In genomic region chr2L:9490788-9491187, dm6 we compare ENCODE assay signal across 1 fruit fly cellular context.
TF ChIP-seq lines count a peak whose summit lies in the region.

No protein-coding gene starts in this region.

TF ChIP-seq in whole organism, embryonic, 481 proteins besides CTCF, POLR2A, EP300 and RAD21 (continued from another document and continues in another):
- TF ChIP-seq sim (GFP tag; IDR thresholded peaks at IDR 0.05; lab: Robert Waterston, UW) (peak; percentile 42; the same call in 1 of the 2 replicates), ab (GFP tag; optimal IDR thresholded peaks at IDR 0.05; lab: Kevin White, UChicago) (no peak), Ets97D (GFP tag; optimal IDR thresholded peaks at IDR 0.05; lab: Kevin White, UChicago) (peak; percentile 99), stwl (tag; optimal IDR thresholded peaks at IDR 0.05; lab: Kevin White, UChicago) (peak; percentile 25), CG12236 (GFP tag; optimal IDR thresholded peaks at IDR 0.05; lab: Kevin White, UChicago) (no peak), Dad (GFP tag; optimal IDR thresholded peaks at IDR 0.05; lab: Kevin White, UChicago) (peak; percentile 12), CG6765 (GFP tag; optimal IDR thresholded peaks at IDR 0.05; lab: Kevin White, UChicago) (peak; percentile 87), CG3065 (GFP tag; optimal IDR thresholded peaks at IDR 0.05; lab: Kevin White, UChicago) (no peak), CG13424 (tag; optimal IDR thresholded peaks at IDR 0.05; lab: Kevin White, UChicago) (no peak), ranshi (GFP tag; IDR thresholded peaks at IDR 0.05; lab: Robert Waterston, UW) (peak; percentile 55), Ptx1 (GFP tag; IDR thresholded peaks at IDR 0.05; lab: Robert Waterston, UW) (peak; percentile 40), CG8388 (GFP tag; optimal IDR thresholded peaks at IDR 0.05; lab: Kevin White, UChicago) (no peak), Sry-δ (GFP tag; optimal IDR thresholded peaks at IDR 0.05; lab: Kevin White, UChicago) (peak; percentile 25), gsb (GFP tag; IDR thresholded peaks at IDR 0.05; lab: Robert Waterston, UW) (0 out of 2 replicates have a peak, but pooled peaks have one; percentile 13), emc (GFP tag; optimal IDR thresholded peaks at IDR 0.05; lab: Kevin White, UChicago) (peak; percentile 14), caup (GFP tag; optimal IDR thresholded peaks at IDR 0.05; lab: Kevin White, UChicago; ENCODE audit: severe bottlenecking) (peak; percentile 77), CG12391 (tag; optimal IDR thresholded peaks at IDR 0.05; lab: Kevin White, UChicago) (no peak), Awh (GFP tag; IDR thresholded peaks at IDR 0.05; lab: Robert Waterston, UW) (peak; percentile 63; the same call in 1 of the 2 replicates), pan (optimal IDR thresholded peaks at IDR 0.05; lab: Kevin White, UChicago) (no peak), pan (GFP tag; optimal IDR thresholded peaks at IDR 0.05 in 1 of 2, IDR thresholded peaks at IDR 0.05 in 1 of 2) (peak in 1 of 2 experiments; percentile 77), CG17829 (tag; optimal IDR thresholded peaks at IDR 0.05; lab: Kevin White, UChicago) (peak; percentile 24), CG10543 (GFP tag; optimal IDR thresholded peaks at IDR 0.05; lab: Kevin White, UChicago) (no peak), CG14050 (GFP tag; IDR thresholded peaks at IDR 0.05; lab: Robert Waterston, UW) (peak; percentile 61), Dip2 (GFP tag; IDR thresholded peaks at IDR 0.05; lab: Robert Waterston, UW) (no peak), CG7556 (GFP tag; optimal IDR thresholded peaks at IDR 0.05; lab: Kevin White, UChicago) (no peak), CG18619 (GFP tag; optimal IDR thresholded peaks at IDR 0.05; lab: Kevin White, UChicago) (peak; percentile 28), cwo (GFP tag; optimal IDR thresholded peaks at IDR 0.05; lab: Kevin White, UChicago) (peak; percentile 40), CG3163 (GFP tag; optimal IDR thresholded peaks at IDR 0.05; lab: Kevin White, UChicago) (no peak), CG10274 (GFP tag; optimal IDR thresholded peaks at IDR 0.05; lab: Kevin White, UChicago) (peak; percentile 54), CG2712 (tag; optimal IDR thresholded peaks at IDR 0.05; lab: Kevin White, UChicago) (peak; percentile 33), CG31388 (GFP tag; optimal IDR thresholded peaks at IDR 0.05; lab: Kevin White, UChicago) (no peak), CG6854 (GFP tag; optimal IDR thresholded peaks at IDR 0.05; lab: Kevin White, UChicago) (peak; percentile 26), tin (GFP tag; optimal IDR thresholded peaks at IDR 0.05; lab: Kevin White, UChicago) (no peak), bcd (GFP tag; optimal IDR thresholded peaks at IDR 0.05; lab: Kevin White, UChicago) (peak; percentile 79), Poxn (GFP tag; IDR thresholded peaks at IDR 0.05; lab: Robert Waterston, UW) (no peak), corto (GFP tag; optimal IDR thresholded peaks at IDR 0.05; lab: Kevin White, UChicago) (peak; percentile 31), CG32532 (GFP tag; IDR thresholded peaks at IDR 0.05; lab: Robert Waterston, UW) (peak; percentile 79), cas (GFP tag; IDR thresholded peaks at IDR 0.05; lab: Robert Waterston, UW) (0 out of 2 replicates have a peak, but pooled peaks have one; percentile 18), cato (GFP tag; optimal IDR thresholded peaks at IDR 0.05; lab: Kevin White, UChicago; ENCODE audit: borderline replicate concordance) (no peak), jumu (GFP tag; optimal IDR thresholded peaks at IDR 0.05; lab: Kevin White, UChicago) (no peak), CG18599 (GFP tag; optimal IDR thresholded peaks at IDR 0.05; lab: Kevin White, UChicago) (peak; percentile 82), CG1602 (GFP tag; optimal IDR thresholded peaks at IDR 0.05; lab: Kevin White, UChicago) (no peak), seq (GFP tag; IDR thresholded peaks at IDR 0.05; lab: Robert Waterston, UW) (peak; percentile 46; the same call in 1 of the 2 replicates), Fer1 (GFP tag; optimal IDR thresholded peaks at IDR 0.05; lab: Kevin White, UChicago) (peak; percentile 85), nau (GFP tag; optimal IDR thresholded peaks at IDR 0.05; lab: Kevin White, UChicago) (peak; percentile 82), CG12659 (GFP tag; optimal IDR thresholded peaks at IDR 0.05; lab: Kevin White, UChicago) (no peak), CG13624 (GFP tag; optimal IDR thresholded peaks at IDR 0.05; lab: Kevin White, UChicago) (peak; percentile 67), sqz (GFP tag; optimal IDR thresholded peaks at IDR 0.05; lab: Kevin White, UChicago) (peak; percentile 50), Opbp (GFP tag; IDR thresholded peaks at IDR 0.05; lab: Robert Waterston, UW; ENCODE audit: partially characterized antibody) (no peak), Neu2 (GFP tag; optimal IDR thresholded peaks at IDR 0.05; lab: Kevin White, UChicago; ENCODE audit: borderline replicate concordance) (no peak), CG12071 (GFP tag; optimal IDR thresholded peaks at IDR 0.05; lab: Kevin White, UChicago) (peak; percentile 75), jing (GFP tag; optimal IDR thresholded peaks at IDR 0.05; lab: Kevin White, UChicago) (peak; percentile 24), PHDP (tag; optimal IDR thresholded peaks at IDR 0.05; lab: Kevin White, UChicago) (no peak), gcm (GFP tag; optimal IDR thresholded peaks at IDR 0.05; lab: Kevin White, UChicago) (no peak), Drgx (GFP tag; IDR thresholded peaks at IDR 0.05; lab: Robert Waterston, UW) (peak; percentile 49; the same call in 1 of the 2 replicates), Ets65A (GFP tag; lab: Kevin White, UChicago) (peak; percentile 97), tgo (GFP tag; IDR thresholded peaks at IDR 0.05; lab: Robert Waterston, UW) (peak; percentile 54; the same call in 2 of the 3 replicates), sr (GFP tag; IDR thresholded peaks at IDR 0.05; lab: Robert Waterston, UW) (peak; percentile 56; the same call in 1 of the 3 replicates), CG17359 (tag; optimal IDR thresholded peaks at IDR 0.05; lab: Kevin White, UChicago) (peak; percentile 66), CG10147 (GFP tag; optimal IDR thresholded peaks at IDR 0.05; lab: Kevin White, UChicago) (peak; percentile 67), yki (optimal IDR thresholded peaks at IDR 0.05; lab: Kevin White, UChicago) (no peak), Doc3 (GFP tag; IDR thresholded peaks at IDR 0.05; lab: Robert Waterston, UW; ENCODE audit: partially characterized antibody) (no peak), Nf-YC (tag; optimal IDR thresholded peaks at IDR 0.05; lab: Kevin White, UChicago) (peak; percentile 73), CG31441 (GFP tag; IDR thresholded peaks at IDR 0.05; lab: Robert Waterston, UW) (peak; percentile 59; the same call in 1 of the 2 replicates), CG8281 (tag; optimal IDR thresholded peaks at IDR 0.05; lab: Kevin White, UChicago) (peak; percentile 4), Jarid2 (GFP tag; optimal IDR thresholded peaks at IDR 0.05; lab: Kevin White, UChicago) (peak; percentile 49), CG9437 (GFP tag; optimal IDR thresholded peaks at IDR 0.05; lab: Kevin White, UChicago) (no peak), CG7839 (tag; optimal IDR thresholded peaks at IDR 0.05; lab: Kevin White, UChicago) (peak; percentile 54), Rfx (GFP tag; IDR thresholded peaks at IDR 0.05; lab: Robert Waterston, UW) (peak; percentile 72), hkb (optimal IDR thresholded peaks at IDR 0.05; lab: Kevin White, UChicago) (no peak), hkb (GFP tag; IDR thresholded peaks at IDR 0.05; lab: Robert Waterston, UW) (peak; percentile 82), CG8290 (GFP tag; optimal IDR thresholded peaks at IDR 0.05; lab: Kevin White, UChicago) (no peak), CG8290 (tag; optimal IDR thresholded peaks at IDR 0.05; lab: Kevin White, UChicago) (no peak), CHES-1-like (GFP tag; optimal IDR thresholded peaks at IDR 0.05; lab: Kevin White, UChicago) (no peak), ewg (GFP tag; optimal IDR thresholded peaks at IDR 0.05; lab: Kevin White, UChicago) (peak; percentile 16), Mrtf (GFP tag; IDR thresholded peaks at IDR 0.05; lab: Robert Waterston, UW) (no peak), fd102C (GFP tag; optimal IDR thresholded peaks at IDR 0.05; lab: Kevin White, UChicago) (no peak), Antp (GFP tag; optimal IDR thresholded peaks at IDR 0.05; lab: Kevin White, UChicago) (no peak), Atf6 (GFP tag; IDR thresholded peaks at IDR 0.05; lab: Robert Waterston, UW) (peak; percentile 41; the same call in 1 of the 2 replicates), trh (GFP tag; optimal IDR thresholded peaks at IDR 0.05; lab: Kevin White, UChicago) (peak; percentile 29), Gsc (GFP tag; IDR thresholded peaks at IDR 0.05; lab: Robert Waterston, UW) (no peak), nmo (GFP tag; optimal IDR thresholded peaks at IDR 0.05; lab: Kevin White, UChicago) (peak; percentile 51), dmrt99B (tag; optimal IDR thresholded peaks at IDR 0.05; lab: Kevin White, UChicago) (peak; percentile 47), CG4854 (GFP tag; optimal IDR thresholded peaks at IDR 0.05; lab: Kevin White, UChicago) (peak; percentile 41), CG6813 (GFP tag; optimal IDR thresholded peaks at IDR 0.05; lab: Kevin White, UChicago) (peak; percentile 80), CG6683 (GFP tag; optimal IDR thresholded peaks at IDR 0.05; lab: Kevin White, UChicago) (peak; percentile 66), gro (GFP tag; optimal IDR thresholded peaks at IDR 0.05; lab: Kevin White, UChicago) (peak; percentile 50), CG17912 (GFP tag; optimal IDR thresholded peaks at IDR 0.05; lab: Kevin White, UChicago) (peak; percentile 65), sens-2 (GFP tag; IDR thresholded peaks at IDR 0.05; lab: Robert Waterston, UW) (peak; percentile 21; the same call in 1 of the 2 replicates), vnd (GFP tag; IDR thresholded peaks at IDR 0.05; lab: Robert Waterston, UW; ENCODE audit: partially characterized antibody) (0 out of 3 replicates have a peak, but pooled peaks have one; percentile 39), ATbp (GFP tag; optimal IDR thresholded peaks at IDR 0.05; lab: Kevin White, UChicago) (no peak), grn (GFP tag; optimal IDR thresholded peaks at IDR 0.05; lab: Kevin White, UChicago) (peak; percentile 15), HLH3B (GFP tag; IDR thresholded peaks at IDR 0.05; lab: Robert Waterston, UW) (peak; percentile 46; the same call in 1 of the 2 replicates), oc (tag; optimal IDR thresholded peaks at IDR 0.05; lab: Kevin White, UChicago) (no peak), CG4328 (GFP tag; optimal IDR thresholded peaks at IDR 0.05; lab: Kevin White, UChicago) (peak; percentile 75), Atf3 (GFP tag; optimal IDR thresholded peaks at IDR 0.05; lab: Kevin White, UChicago) (peak; percentile 23), CG2678 (tag; optimal IDR thresholded peaks at IDR 0.05; lab: Kevin White, UChicago) (peak; percentile 62), Ssrp (tag; optimal IDR thresholded peaks at IDR 0.05; lab: Kevin White, UChicago) (peak; percentile 26), Hr39 (optimal IDR thresholded peaks at IDR 0.05; lab: Kevin White, UChicago) (no peak), pros (GFP tag; optimal IDR thresholded peaks at IDR 0.05; lab: Kevin White, UChicago) (no peak), CG11504 (tag; optimal IDR thresholded peaks at IDR 0.05; lab: Kevin White, UChicago) (peak; percentile 67), Lpt (GFP tag; optimal IDR thresholded peaks at IDR 0.05; lab: Kevin White, UChicago) (no peak), CG6654 (GFP tag; optimal IDR thresholded peaks at IDR 0.05; lab: Kevin White, UChicago) (peak; percentile 33), CG10565 (GFP tag; optimal IDR thresholded peaks at IDR 0.05; lab: Kevin White, UChicago) (no peak), CG11093 (GFP tag; IDR thresholded peaks at IDR 0.05; lab: Robert Waterston, UW) (no peak), CG3847 (GFP tag; IDR thresholded peaks at IDR 0.05; lab: Robert Waterston, UW) (peak; percentile 68), CG14441 (GFP tag; IDR thresholded peaks at IDR 0.05; lab: Robert Waterston, UW) (peak; percentile 64), Taf1 (GFP tag; IDR thresholded peaks at IDR 0.05; lab: Robert Waterston, UW) (no peak), mld (GFP tag; IDR thresholded peaks at IDR 0.05; lab: Robert Waterston, UW; ENCODE audit: partially characterized antibody) (no peak), gce (GFP tag; IDR thresholded peaks at IDR 0.05; lab: Robert Waterston, UW) (peak; percentile 81; the same call in 2 of the 3 replicates), CG31365 (tag; optimal IDR thresholded peaks at IDR 0.05; lab: Kevin White, UChicago) (peak; percentile 62), ci (GFP tag; IDR thresholded peaks at IDR 0.05; lab: Robert Waterston, UW) (peak; percentile 92), run (tag; optimal IDR thresholded peaks at IDR 0.05; lab: Kevin White, UChicago) (peak; percentile 12), zen (tag; optimal IDR thresholded peaks at IDR 0.05; lab: Kevin White, UChicago) (no peak), tap (tag; optimal IDR thresholded peaks at IDR 0.05; lab: Kevin White, UChicago) (peak; percentile 27), hbn (GFP tag; IDR thresholded peaks at IDR 0.05; lab: Robert Waterston, UW; ENCODE audit: partially characterized antibody) (no peak), Dek (tag; optimal IDR thresholded peaks at IDR 0.05; lab: Kevin White, UChicago) (peak; percentile 51), CG10267 (tag; optimal IDR thresholded peaks at IDR 0.05; lab: Kevin White, UChicago) (peak; percentile 0), CG1792 (GFP tag; optimal IDR thresholded peaks at IDR 0.05; lab: Kevin White, UChicago) (peak; percentile 44), sug (tag; optimal IDR thresholded peaks at IDR 0.05; lab: Kevin White, UChicago) (peak; percentile 57), CG15011 (GFP tag; optimal IDR thresholded peaks at IDR 0.05; lab: Kevin White, UChicago) (peak; percentile 50), gcm2 (GFP tag; optimal IDR thresholded peaks at IDR 0.05; lab: Kevin White, UChicago) (no peak), Hmr (GFP tag; optimal IDR thresholded peaks at IDR 0.05; lab: Kevin White, UChicago) (peak; percentile 44), CG15514 (GFP tag; optimal IDR thresholded peaks at IDR 0.05; lab: Kevin White, UChicago) (peak; percentile 99), ind (GFP tag; optimal IDR thresholded peaks at IDR 0.05; lab: Kevin White, UChicago) (peak; percentile 27), slp2 (GFP tag; optimal IDR thresholded peaks at IDR 0.05; lab: Kevin White, UChicago) (no peak), Hr51 (GFP tag; optimal IDR thresholded peaks at IDR 0.05; lab: Kevin White, UChicago) (peak in 1 of 2 experiments; percentile 57), CG32772 (GFP tag; IDR thresholded peaks at IDR 0.05; lab: Robert Waterston, UW) (0 out of 2 replicates have a peak, but pooled peaks have one; percentile 12), CG11247 (GFP tag; IDR thresholded peaks at IDR 0.05; lab: Robert Waterston, UW) (peak; percentile 78), HHEX (GFP tag; optimal IDR thresholded peaks at IDR 0.05; lab: Kevin White, UChicago) (peak; percentile 77), fru (optimal IDR thresholded peaks at IDR 0.05; lab: Kevin White, UChicago) (no peak)
